Fruit fly (Drosophila melanogaster) whole organism: ENCODE data around the gene tfc.

Experiments
- CG8478 ChIP-seq: fragments of >200 bp; optimal IDR thresholded peaks from 2 replicates; lab custom pipeline; 2018; ENCODE audit warnings: inconsistent platforms
- Dll ChIP-seq: fragments of >200 bp; optimal IDR thresholded peaks from 2 replicates; lab custom pipeline; 2017
- EcR ChIP-seq, 2 experiments: fragments of >200 bp; optimal IDR thresholded peaks; 2 replicates each; lab custom pipeline; 2017; ENCODE audit warnings: missing biosample characterization in 2 of 2, missing genetic modification characterization in 2 of 2, missing genetic modification reagents in 2 of 2
- pan ChIP-seq: fragments of >200 bp; optimal IDR thresholded peaks from 2 replicates; lab custom pipeline; 2017
- psq ChIP-seq: fragments of >200 bp; optimal IDR thresholded peaks from 2 replicates; lab custom pipeline; 2017
- usp ChIP-seq: fragments of >200 bp; optimal IDR thresholded peaks from 2 replicates; lab custom pipeline; 2017; ENCODE audit warnings: missing biosample characterization, missing genetic modification characterization, mixed read lengths

- TF ChIP-seq CG8478 (lab: Kevin White, UChicago), result no peak
- TF ChIP-seq psq (lab: Kevin White, UChicago), result no peak
- TF ChIP-seq pan, result no peak
- no peak for TF ChIP-seq usp (GFP tag; lab: Kevin White, UChicago)
- no peak for TF ChIP-seq Dll (lab: Kevin White, UChicago)
- TF ChIP-seq EcR (GFP tag; optimal IDR thresholded peaks at IDR 0.05; lab: Kevin White, UChicago), result no peak
Measured at dm6 chr3L:1216460-1216859, 39.8 kb upstream of the tfc start.
